Fruit fly (Drosophila melanogaster) ovary, adult (tissue): ENCODE results near the gene CG13078.

Experiments used
- CG17801 ChIP-seq: fragments of 200-800 bp; optimal IDR thresholded peaks from 2 replicates; lab custom pipeline; 2019; ENCODE audit warnings: missing biosample characterization, mild to moderate bottlenecking, missing genetic modification characterization, moderate library complexity; ENCODE audit not compliant: partially characterized antibody

Gene CG13078

DNA sequence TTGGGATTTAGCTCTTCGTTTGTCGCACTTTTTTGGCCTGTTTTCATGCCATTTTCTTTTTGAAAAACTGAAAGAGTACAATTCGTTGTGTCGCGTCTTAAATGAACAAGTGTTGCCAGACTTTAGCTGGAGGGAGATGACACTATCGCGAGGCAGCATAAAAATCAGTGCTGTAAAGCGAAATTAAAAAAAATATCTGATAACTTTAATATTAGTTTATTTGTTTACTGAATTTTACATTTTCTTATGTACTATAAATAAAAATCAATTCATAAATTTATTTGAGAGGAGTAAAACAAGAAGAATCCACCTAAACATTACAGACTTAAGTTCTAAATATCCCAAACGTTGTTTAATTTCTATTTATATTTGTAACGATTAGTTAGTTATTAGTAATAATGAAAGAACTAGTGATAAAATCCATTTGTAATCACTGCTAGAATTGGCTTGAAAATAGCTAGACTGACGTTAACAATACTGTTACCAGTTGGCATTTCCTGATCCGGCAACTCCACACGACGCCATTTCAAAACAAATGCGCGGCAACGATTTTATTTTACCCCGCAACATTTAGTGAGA, 13.5 kb downstream of the CG13078 start, which contains the start of the genes spi and msb1l:
spi (minus strand) TSS at position 129 of the 579 bp plus-strand sequence.
msb1l (plus strand) TSS at position 515 of the 579 bp plus-strand sequence.
- TF ChIP-seq CG17801: peak; percentile 17

DNA sequence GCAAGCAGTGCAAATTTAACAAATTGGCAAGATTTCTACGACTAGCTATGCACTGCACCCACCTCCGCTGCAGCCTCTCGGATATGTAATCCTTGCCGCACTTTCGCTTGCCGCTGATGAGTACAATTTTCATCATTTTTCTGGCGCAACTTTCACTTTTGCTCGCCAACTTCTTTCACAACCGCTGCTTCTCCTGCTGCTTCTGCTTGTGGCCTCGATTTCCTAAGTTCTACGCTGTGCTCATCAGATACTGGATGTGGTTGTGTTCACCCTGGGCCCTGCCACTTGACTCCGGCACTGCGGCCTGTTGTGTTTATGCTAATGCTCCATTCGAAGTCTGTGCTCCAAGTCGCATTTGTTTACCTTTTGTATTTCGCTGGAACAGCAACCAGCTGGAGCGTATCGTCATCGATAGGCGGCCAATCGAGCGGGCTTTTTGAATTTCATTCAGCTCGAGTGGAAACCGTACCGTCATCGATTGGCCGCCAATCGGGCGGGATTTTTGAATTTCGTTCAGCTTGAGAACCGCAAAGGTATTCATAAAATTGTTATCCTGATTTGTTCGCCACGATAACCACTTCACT, 16.4 kb downstream of the CG13078 start, which contains the start of gene Pmvk:
Pmvk (minus strand) TSS at position 357 of the 584 bp plus-strand sequence.
- TF ChIP-seq CG17801: no peak

DNA sequence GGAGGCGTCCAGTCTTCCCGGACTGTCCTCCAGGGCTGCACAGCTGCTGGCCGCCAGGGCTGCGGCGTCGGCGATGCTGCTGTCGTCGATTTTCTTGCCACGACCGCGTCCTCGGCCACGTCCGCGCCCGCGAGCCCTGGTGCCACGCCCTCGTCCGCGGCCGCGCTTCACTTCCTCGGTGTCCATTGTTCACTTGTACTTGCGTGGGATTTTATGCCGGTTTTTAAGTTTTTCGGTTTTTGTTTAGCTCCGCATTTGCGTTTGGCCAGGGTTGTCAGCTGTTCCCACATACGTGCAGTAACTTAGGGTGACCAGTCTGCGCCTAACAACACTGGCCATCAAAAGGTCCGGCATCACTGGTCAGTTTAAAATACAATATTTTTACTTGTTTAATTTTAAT, 18.5 kb downstream of the CG13078 start, which contains the start of gene Hakai:
Hakai (minus strand) TSS at position 290 of the 400 bp plus-strand sequence.
- TF ChIP-seq CG17801: peak; percentile 36

DNA sequence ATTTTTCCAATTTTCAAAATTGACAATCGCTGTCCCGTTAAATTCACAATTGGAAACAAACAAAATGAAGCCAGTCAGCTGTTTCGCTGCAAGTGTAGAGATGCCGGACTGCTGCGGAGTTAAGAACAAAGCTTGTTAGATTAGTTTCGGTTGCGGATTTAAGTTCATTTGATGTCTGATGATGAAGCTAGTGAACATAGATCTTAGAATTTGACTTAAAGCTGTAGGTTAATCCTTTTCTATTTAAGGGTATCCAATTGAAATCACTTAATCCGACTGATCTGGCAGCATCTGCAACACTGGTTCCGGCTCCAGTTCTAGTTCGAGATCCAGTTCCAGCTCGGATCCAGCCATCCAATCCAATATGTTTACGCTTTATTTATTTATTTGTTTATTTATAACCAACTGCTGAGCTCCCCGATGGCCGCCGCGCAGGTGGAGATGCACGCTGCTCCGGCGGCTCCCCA, 20.2 kb downstream of the CG13078 start, which contains the start of the genes PCNA2 and CG10366:
PCNA2 (minus strand) TSS at position 65 of the 467 bp plus-strand sequence.
CG10366 (plus strand) TSS at position 310 of the 467 bp plus-strand sequence.
- peak; percentile 48 for TF ChIP-seq CG17801

DNA sequence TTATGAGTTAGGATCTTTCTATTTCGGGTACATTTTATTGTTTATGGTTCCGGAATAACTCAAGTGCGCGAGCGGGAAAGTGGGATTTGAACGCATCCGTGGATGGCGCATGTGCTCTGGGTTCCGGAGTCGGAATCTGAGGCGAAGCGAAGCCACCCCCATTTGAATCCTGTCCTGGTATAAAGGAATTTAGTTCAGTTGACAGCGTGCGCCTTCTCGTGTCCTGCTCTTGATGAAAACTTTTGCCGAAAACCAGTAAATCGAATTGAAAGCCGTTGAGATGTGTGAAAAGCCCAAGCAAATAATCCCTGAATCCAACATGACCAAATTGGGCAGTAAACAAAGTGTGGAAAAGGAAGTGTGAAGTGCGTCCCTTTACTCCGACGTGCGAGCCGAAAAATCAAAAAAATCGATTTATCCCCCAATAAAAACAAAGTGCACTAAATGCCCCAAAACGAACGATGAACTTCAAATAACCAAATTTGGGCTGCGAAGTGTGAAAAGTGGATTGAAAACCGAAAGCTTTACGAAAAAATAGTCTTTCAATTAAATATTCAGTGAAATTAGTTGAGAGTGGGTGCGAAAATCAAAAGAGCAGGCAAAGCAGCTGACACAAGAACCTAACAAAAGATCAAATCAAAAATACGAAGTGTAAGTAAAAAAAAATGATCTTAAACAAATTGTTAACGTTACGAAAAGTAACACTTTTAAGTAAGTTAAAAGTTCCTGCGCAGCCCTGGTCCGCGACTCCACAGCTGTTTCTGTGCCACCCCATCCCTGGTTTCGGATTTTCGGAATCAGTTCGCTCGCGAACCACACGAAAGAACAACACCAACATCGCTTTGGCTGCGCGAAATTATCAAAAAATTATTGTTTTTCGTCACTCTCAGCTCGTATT, 23.0 kb downstream of the CG13078 start, which contains the start of gene Lar:
Lar (plus strand) TSS at position 188 of the 898 bp plus-strand sequence.
- peak; percentile 34 for TF ChIP-seq CG17801

DNA sequence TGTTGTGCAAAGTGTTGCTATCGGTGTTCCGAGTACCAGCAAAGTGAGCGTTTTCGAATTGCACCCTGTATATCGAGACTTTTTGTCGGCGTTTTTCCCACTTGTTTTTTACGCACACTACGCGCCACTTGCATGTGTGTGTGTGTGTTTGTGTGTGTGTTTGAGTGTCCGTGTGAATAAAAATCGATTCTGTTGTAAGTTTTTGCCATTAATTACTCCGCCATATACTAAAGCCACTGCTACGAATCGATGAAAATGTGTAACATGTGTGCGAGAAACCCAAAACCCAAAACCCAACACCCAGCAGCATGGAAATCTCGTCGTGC, 23.6 kb downstream of the CG13078 start:
- TF ChIP-seq CG17801: no peak

DNA sequence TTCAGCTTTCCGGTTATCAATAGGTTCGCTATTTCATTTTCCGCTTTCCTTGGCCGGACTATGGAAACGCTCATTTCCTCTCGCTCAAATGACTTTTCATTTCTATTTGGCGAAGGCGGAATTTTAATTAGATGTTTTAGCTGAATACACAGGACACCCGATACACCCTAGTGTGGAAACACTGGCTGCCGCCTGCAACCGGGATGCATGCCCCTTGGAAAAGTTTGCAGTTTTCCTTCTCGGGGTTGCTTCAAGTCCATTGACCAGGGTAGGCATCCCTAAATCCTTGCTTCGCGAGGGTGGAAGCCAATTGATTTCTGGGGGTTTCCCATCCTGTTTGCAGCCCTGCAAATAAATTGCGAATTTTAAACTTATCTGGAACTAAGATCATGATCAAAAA, 25.2 kb downstream of the CG13078 start:
- no peak for TF ChIP-seq CG17801

DNA sequence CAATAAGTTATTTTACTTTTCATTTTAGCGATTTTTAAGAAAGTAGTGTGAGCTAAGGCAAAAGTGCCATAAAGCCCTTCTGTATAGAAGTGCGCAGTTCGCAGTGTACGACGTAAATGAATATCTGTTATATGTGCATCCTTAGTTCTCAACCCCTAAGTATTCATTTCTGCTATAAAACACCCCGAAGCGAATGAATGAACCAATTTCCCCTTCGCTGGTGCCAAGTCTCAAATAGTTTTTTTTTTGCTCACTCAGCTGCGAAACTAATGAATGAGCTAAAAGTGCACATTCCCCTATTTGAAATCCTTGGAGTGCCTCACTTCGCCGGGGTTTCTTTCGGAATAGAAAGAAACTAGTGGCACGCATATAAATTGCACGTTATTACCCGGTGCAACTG, 26.9 kb downstream of the CG13078 start:
- TF ChIP-seq CG17801: no peak

DNA sequence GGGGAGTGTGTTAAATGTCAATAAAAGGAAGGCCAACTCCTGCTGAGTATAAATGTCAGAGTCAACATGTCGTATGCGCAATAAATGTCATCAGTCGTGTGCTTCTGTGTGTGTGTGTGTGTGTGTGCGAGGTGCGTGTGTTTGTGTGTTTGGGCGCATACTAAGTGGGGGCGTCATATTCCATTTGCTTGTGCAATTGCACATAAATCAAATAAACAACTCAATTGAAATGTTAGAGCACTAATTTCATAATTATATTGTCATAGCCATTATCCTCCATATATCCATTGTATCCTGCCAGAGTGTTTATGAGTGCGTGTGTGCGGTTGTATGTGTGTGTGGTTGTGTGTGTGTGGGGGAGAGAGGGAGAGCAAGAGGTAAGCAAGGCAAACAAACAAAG, 30.4 kb downstream of the CG13078 start:
- TF ChIP-seq CG17801: no peak

DNA sequence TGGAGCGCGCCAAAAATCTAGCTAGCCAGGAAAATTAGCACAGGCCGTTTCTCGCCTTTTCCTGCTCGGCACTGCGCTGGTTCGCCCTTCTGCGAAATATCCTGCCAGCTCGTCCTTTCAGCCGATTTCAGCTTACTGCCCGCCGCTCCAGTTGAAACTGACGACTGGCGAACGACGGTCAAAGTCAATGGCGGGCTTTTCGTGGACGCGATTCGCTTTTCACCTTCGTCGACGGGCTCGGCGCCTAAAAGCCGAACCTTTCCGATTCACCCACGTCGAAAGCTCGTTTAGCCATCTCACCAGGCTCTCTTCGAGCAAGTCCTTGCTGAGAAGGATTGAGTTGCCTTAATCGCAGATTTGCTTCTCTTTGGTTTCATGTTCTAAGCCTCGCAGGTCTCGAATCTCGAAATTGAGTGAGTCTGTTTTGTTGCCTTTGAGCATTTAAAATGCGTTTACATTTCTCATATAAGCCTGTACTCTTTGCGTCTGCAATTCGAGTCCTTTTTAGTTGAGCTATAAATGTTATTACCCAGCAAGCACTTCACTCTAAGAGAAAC, 41.7 kb downstream of the CG13078 start:
- TF ChIP-seq CG17801: no peak

DNA sequence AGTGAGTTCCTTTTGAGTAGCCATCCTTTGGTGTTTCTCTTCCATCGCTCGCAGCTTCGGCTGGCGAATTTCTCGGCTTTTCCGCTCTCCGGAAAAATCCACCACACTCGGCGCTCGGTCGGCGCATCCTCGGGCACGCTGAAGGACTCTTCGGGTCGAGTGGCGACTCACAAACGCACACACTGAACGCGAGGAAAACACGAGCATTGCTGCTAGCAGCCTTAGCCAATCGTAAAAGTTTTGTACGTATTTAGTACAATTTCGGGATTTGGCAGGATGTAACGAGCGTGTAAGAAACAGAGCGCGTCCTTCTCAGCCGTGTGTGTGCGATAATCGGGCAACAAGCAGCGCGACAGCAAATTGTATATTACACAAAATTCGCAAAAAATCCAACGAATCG, 42.6 kb downstream of the CG13078 start, which contains the start of gene CG46244:
CG46244 (plus strand) TSS at position 252 of the 400 bp plus-strand sequence.
- TF ChIP-seq CG17801: no peak
